Worm (Caenorhabditis elegans): ENCODE measurements around the gene F11D11.21.

F11D11.21 gene

DNA sequence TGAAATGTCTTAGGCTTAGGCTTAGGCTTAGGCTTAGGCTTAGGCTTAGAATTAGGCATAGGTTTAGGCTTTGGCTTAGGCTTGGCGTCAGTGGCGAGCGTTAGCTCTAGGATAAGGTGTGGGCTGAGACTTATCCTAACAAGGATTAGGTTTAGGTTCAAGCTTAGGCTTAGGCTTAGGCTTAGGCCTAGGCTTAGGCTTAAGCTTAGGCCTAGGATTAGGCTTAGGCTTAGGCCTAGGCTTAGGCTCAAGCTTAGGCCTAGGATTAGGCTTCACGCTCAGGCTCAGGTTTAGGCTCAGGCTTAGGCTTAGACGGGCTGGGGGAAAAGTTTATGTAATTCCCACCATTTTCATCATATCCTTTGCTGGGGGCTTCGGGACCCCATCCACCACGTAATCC, 16.4 kb downstream of the F11D11.21 start:
- no peak for TF ChIP-seq aly-1 (tag; optimal IDR thresholded peaks at IDR 0.05)
- TF ChIP-seq ceh-36 (tag; optimal IDR thresholded peaks at IDR 0.05), result peak; percentile 88
- no peak for TF ChIP-seq tbx-11 (GFP tag; IDR thresholded peaks at IDR 0.05)
- no peak for TF ChIP-seq hmbx-1 (tag; optimal IDR thresholded peaks at IDR 0.05)
- TF ChIP-seq hnd-1 (tag; optimal IDR thresholded peaks at IDR 0.05), result no peak
- no peak for TF ChIP-seq ceh-13 (GFP tag; optimal IDR thresholded peaks at IDR 0.05)
- no peak for TF ChIP-seq tbx-37 (GFP tag; conservative IDR thresholded peaks at IDR 0.05)
- TF ChIP-seq tra-4 (tag; optimal IDR thresholded peaks at IDR 0.05), result no peak
- TF ChIP-seq scrt-1 (GFP tag; IDR thresholded peaks at IDR 0.05), result no peak

- TF ChIP-seq hmg-4 (GFP tag; optimal IDR thresholded peaks at IDR 0.05) (no peak), F13C5.2 (tag; optimal IDR thresholded peaks at IDR 0.05) (no peak), B0310.2 (tag; optimal IDR thresholded peaks at IDR 0.05) (no peak), sea-1 (GFP tag; conservative IDR thresholded peaks at IDR 0.05) (no peak), ets-7 (tag; optimal IDR thresholded peaks at IDR 0.05) (no peak), tbx-37 (GFP tag; conservative IDR thresholded peaks at IDR 0.05) (no peak), flt-1 (GFP tag; IDR thresholded peaks at IDR 0.05) (no peak), pes-1 (GFP tag; IDR thresholded peaks at IDR 0.05) (no peak), hnd-1 (tag; optimal IDR thresholded peaks at IDR 0.05) (no peak), ama-1 (optimal IDR thresholded peaks at IDR 0.05) (no peak), scrt-1 (GFP tag; IDR thresholded peaks at IDR 0.05) (no peak), aly-1 (tag; optimal IDR thresholded peaks at IDR 0.05) (no peak), ceh-13 (GFP tag; optimal IDR thresholded peaks at IDR 0.05) (no peak), tra-4 (tag; optimal IDR thresholded peaks at IDR 0.05) (no peak), hmbx-1 (tag; optimal IDR thresholded peaks at IDR 0.05) (no peak), ceh-36 (tag; optimal IDR thresholded peaks at IDR 0.05) (no peak), tbx-11 (GFP tag; IDR thresholded peaks at IDR 0.05) (no peak)
Measured at ce11 chrV:18731579-18732041, 18.7 kb downstream of the F11D11.21 start, which contains the start of the genes asp-18 and scl-19. Gene asp-18 (minus strand): TSS chrV:18731679. Gene scl-19 (plus strand): TSS chrV:18731991.

ce11 chrV:18729324-18729924, 20.9 kb downstream of the F11D11.21 start, which contains the start of gene asp-19:
Gene asp-19 (minus strand): TSS chrV:18729374.
- TF ChIP-seq ceh-36 (tag; optimal IDR thresholded peaks at IDR 0.05) (no peak), hmg-4 (GFP tag; optimal IDR thresholded peaks at IDR 0.05) (no peak), sea-1 (GFP tag; conservative IDR thresholded peaks at IDR 0.05) (no peak)

DNA sequence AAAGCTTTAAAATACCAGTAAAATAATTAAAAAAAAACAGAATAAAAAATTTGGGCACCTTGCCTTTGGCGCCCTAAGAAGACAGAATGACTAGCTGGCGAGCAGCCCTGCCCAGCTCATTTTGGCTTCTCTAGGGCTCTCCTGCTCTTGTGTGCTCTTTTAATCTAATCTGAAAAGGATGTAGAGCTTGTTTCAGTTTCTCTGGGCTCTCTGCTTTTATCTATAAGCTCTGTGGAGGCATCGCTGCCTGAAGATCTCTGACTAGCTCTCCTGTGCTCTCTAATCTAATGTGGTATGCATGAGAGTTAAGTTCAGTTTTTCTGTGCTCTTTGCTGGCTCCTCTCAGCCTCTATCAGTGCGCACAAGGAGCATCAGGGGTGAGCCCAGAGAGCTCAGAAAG, 24.5 kb downstream of the F11D11.21 start:
- TF ChIP-seq ets-7 (tag; optimal IDR thresholded peaks at IDR 0.05), result no peak
- TF ChIP-seq hmg-4 (GFP tag; optimal IDR thresholded peaks at IDR 0.05), result no peak
- no peak for TF ChIP-seq hnd-1 (tag; optimal IDR thresholded peaks at IDR 0.05)
- no peak for TF ChIP-seq pes-1 (GFP tag; IDR thresholded peaks at IDR 0.05)
- TF ChIP-seq B0310.2 (tag; optimal IDR thresholded peaks at IDR 0.05), result no peak
- no peak for TF ChIP-seq ceh-36 (tag; optimal IDR thresholded peaks at IDR 0.05)
- TF ChIP-seq tbx-11 (GFP tag; IDR thresholded peaks at IDR 0.05), result no peak

DNA sequence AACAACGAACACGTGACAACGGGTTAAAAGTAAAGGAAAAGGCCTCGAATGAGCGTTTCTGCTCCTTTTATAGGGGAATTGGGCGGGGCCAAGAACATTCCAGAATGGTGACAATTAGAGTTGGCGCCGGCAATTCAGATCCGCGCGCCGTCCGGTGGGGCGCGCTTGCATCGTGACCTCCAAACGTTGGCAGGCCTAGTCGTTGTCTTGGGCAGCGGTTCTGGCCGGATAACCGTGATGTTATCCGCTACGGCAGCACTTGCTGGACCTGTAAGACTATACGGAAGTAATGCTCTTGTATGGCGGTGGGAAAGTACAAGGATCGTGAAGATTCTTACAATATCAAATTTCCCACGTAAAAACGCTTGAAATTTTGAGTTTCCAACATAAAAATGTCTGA, 25.5 kb downstream of the F11D11.21 start:
- TF ChIP-seq sea-1 (GFP tag; conservative IDR thresholded peaks at IDR 0.05), result 0 out of 2 replicates have a peak, but pooled peaks have one; percentile 46
- peak; percentile 41; the same call in 1 of the 2 replicates for TF ChIP-seq tbx-11 (GFP tag; IDR thresholded peaks at IDR 0.05)

DNA sequence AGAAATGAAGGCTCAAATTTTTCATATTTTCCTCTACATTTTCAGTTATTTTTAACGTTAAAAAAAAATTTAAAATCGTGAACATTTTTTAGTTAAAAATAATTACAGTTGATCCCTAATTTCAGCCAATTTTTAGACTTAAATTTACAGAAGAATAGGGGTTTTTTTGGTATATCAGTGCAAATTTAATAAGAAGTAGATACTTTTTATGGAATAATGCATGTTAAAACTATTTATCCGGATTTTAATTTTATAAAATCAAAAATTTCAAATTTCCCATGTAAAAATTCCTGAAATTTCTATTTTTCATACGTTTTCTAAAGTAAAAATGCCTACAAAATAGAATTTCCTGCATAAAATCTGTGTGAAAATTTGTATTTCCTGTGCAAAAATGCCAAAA, 26.3 kb downstream of the F11D11.21 start:
- no peak for TF ChIP-seq aly-1 (tag; optimal IDR thresholded peaks at IDR 0.05)
- no peak for TF ChIP-seq sea-1 (GFP tag; conservative IDR thresholded peaks at IDR 0.05)
- no peak for TF ChIP-seq ets-7 (tag; optimal IDR thresholded peaks at IDR 0.05)
- TF ChIP-seq pes-1 (GFP tag; IDR thresholded peaks at IDR 0.05), result no peak
- no peak for TF ChIP-seq flt-1 (GFP tag; IDR thresholded peaks at IDR 0.05)
- no peak for TF ChIP-seq ama-1 (optimal IDR thresholded peaks at IDR 0.05)
- no peak for TF ChIP-seq hnd-1 (tag; optimal IDR thresholded peaks at IDR 0.05)
- no peak for TF ChIP-seq hmg-4 (GFP tag; optimal IDR thresholded peaks at IDR 0.05)
- TF ChIP-seq F13C5.2 (tag; optimal IDR thresholded peaks at IDR 0.05), result no peak
- TF ChIP-seq ceh-36 (tag; optimal IDR thresholded peaks at IDR 0.05), result no peak

DNA sequence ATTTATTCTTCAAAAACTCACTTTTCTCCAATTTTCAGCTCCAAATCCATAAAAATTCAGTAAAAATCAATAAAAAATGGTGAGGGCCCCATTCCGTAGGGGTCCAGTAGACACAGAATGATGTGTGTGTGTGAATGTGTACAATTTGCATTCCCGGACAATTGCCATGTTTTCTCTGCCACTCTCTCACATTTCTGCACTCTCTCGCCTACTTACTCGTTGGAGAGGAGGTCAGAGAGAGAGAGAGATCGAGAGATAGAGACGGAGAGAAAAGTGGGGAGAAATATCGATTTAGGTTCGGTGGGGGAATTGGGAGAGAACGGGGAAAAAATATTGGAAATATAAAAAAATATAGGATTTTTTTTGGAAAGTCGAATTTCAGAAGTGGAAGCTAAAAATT, 26.7 kb downstream of the F11D11.21 start:
- TF ChIP-seq hmg-4 (GFP tag; optimal IDR thresholded peaks at IDR 0.05) (peak; percentile 23), ceh-13 (GFP tag; optimal IDR thresholded peaks at IDR 0.05) (peak; percentile 72), ets-7 (tag; optimal IDR thresholded peaks at IDR 0.05) (no peak), scrt-1 (GFP tag; IDR thresholded peaks at IDR 0.05) (no peak), tbx-37 (GFP tag; conservative IDR thresholded peaks at IDR 0.05) (no peak), pes-1 (GFP tag; IDR thresholded peaks at IDR 0.05) (no peak), ama-1 (optimal IDR thresholded peaks at IDR 0.05) (no peak), tra-4 (tag; optimal IDR thresholded peaks at IDR 0.05) (no peak), F13C5.2 (tag; optimal IDR thresholded peaks at IDR 0.05) (no peak), ceh-36 (tag; optimal IDR thresholded peaks at IDR 0.05) (no peak), tbx-11 (GFP tag; IDR thresholded peaks at IDR 0.05) (0 out of 2 replicates have a peak, but pooled peaks have one; percentile 58), hmbx-1 (tag; optimal IDR thresholded peaks at IDR 0.05) (no peak), flt-1 (GFP tag; IDR thresholded peaks at IDR 0.05) (peak; percentile 68; the same call in 1 of the 2 replicates), B0310.2 (tag; optimal IDR thresholded peaks at IDR 0.05) (no peak), sea-1 (GFP tag; conservative IDR thresholded peaks at IDR 0.05) (no peak), aly-1 (tag; optimal IDR thresholded peaks at IDR 0.05) (no peak), hnd-1 (tag; optimal IDR thresholded peaks at IDR 0.05) (peak; percentile 45)
